Worm (Caenorhabditis elegans) whole organism, L1 larva: ENCODE data around the gene C16C8.22.
"Not testable (repeated sequence)": the region's sequence is repeated elsewhere in the genome, so short reads cannot be mapped to it uniquely, and the experiment has no call there.

Experiments used
- C16A3.4 ChIP-seq: fragments of 150-350 bp; optimal IDR thresholded peaks from 2 replicates; lab custom pipeline; 2014; ENCODE audit warnings: missing biosample characterization, missing genetic modification characterization
- ceh-82 ChIP-seq, 3 experiments: fragments of 150-350 bp in 1 of 3; sonication (generic microtip) in 2 of 3; optimal IDR thresholded peaks; 2 replicates each; lab custom pipeline; 2014 to 2017; ENCODE audit warnings: missing biosample characterization in 3 of 3, missing genetic modification characterization in 3 of 3
- ceh-88 ChIP-seq: fragments of 200-800 bp; sonication (Bioruptor generic); IDR thresholded peaks from 2 replicates; pipeline ENCODE4 v1.3.6; 2022; ENCODE audit warnings: missing genetic modification characterization, missing compliant biosample characterization
- ceh-90 ChIP-seq: sonication (generic microtip); optimal IDR thresholded peaks from 2 replicates; lab custom pipeline; 2016; ENCODE audit warnings: missing genetic modification characterization, missing compliant biosample characterization
- efl-3 ChIP-seq: fragments of 200-800 bp; sonication (Bioruptor generic); optimal IDR thresholded peaks from 2 replicates; lab custom pipeline; 2018; ENCODE audit warnings: mild to moderate bottlenecking, missing genetic modification characterization, missing compliant biosample characterization
- egl-13 ChIP-seq: sonication (generic microtip); optimal IDR thresholded peaks from 2 replicates; lab custom pipeline; 2016; ENCODE audit warnings: missing genotype, missing genetic modification reagents, missing genetic modification characterization, missing compliant biosample characterization
- elt-2 ChIP-seq: sonication (generic microtip); optimal IDR thresholded peaks from 2 replicates; lab custom pipeline; 2016; ENCODE audit warnings: missing genetic modification characterization, mild to moderate bottlenecking, inconsistent platforms, missing compliant biosample characterization, missing genetic modification reagents
- ets-5 ChIP-seq: fragments of 200-800 bp; sonication (Bioruptor generic); IDR thresholded peaks from 2 replicates; pipeline ENCODE4 v1.3.6; 2022; ENCODE audit warnings: missing genetic modification characterization, missing compliant biosample characterization
- fkh-10 ChIP-seq: sonication (generic microtip); optimal IDR thresholded peaks from 2 replicates; lab custom pipeline; 2017; ENCODE audit warnings: missing biosample characterization, missing genetic modification reagents, missing genetic modification characterization
- fkh-8 ChIP-seq: sonication (generic microtip); optimal IDR thresholded peaks from 2 replicates; lab custom pipeline; 2016; ENCODE audit warnings: mild to moderate bottlenecking, missing genetic modification characterization, missing compliant biosample characterization
- fos-1 ChIP-seq: fragments of 150-350 bp; optimal IDR thresholded peaks from 2 replicates; lab custom pipeline; 2014; ENCODE audit warnings: missing biosample characterization, missing genetic modification characterization
- grh-1 ChIP-seq: fragments of 200-800 bp; sonication (Bioruptor generic); IDR thresholded peaks from 2 replicates; pipeline ENCODE4 v1.3.6; 2022; ENCODE audit warnings: missing genetic modification reagents, missing genetic modification characterization, missing compliant biosample characterization
- hlh-17 ChIP-seq: fragments of 200-800 bp; sonication (Bioruptor generic); optimal IDR thresholded peaks from 2 replicates; lab custom pipeline; 2018; ENCODE audit warnings: missing genetic modification characterization, mild to moderate bottlenecking, missing compliant biosample characterization, moderate library complexity, borderline replicate concordance
- hlh-4 ChIP-seq: sonication (generic microtip); optimal IDR thresholded peaks from 2 replicates; lab custom pipeline; 2016; ENCODE audit warnings: mild to moderate bottlenecking, missing genetic modification characterization, missing compliant biosample characterization
- jun-1 ChIP-seq: fragments of 150-350 bp; optimal IDR thresholded peaks from 2 replicates; lab custom pipeline; 2014; ENCODE audit warnings: missing biosample characterization, missing genetic modification reagents, missing genetic modification characterization
- lin-35 ChIP-seq, 2 experiments: fragments of 150-350 bp; optimal IDR thresholded peaks; 2 replicates each; lab custom pipeline; 2014; ENCODE audit warnings: missing biosample characterization in 2 of 2, missing genetic modification characterization in 2 of 2, missing genetic modification reagents in 2 of 2
- lin-39 ChIP-seq: fragments of 150-350 bp; optimal IDR thresholded peaks from 2 replicates; lab custom pipeline; 2014; ENCODE audit warnings: missing biosample characterization, missing genetic modification reagents, missing genetic modification characterization
- lir-3 ChIP-seq: sonication (generic microtip); optimal IDR thresholded peaks from 2 replicates; lab custom pipeline; 2016; ENCODE audit warnings: mild to moderate bottlenecking, missing genetic modification characterization, moderate library complexity, missing compliant biosample characterization; ENCODE audit not compliant: poor library complexity
- lsy-2 ChIP-seq, 2 experiments: fragments of 150-350 bp; optimal IDR thresholded peaks; 2 replicates each; lab custom pipeline; 2014; ENCODE audit warnings: missing biosample characterization in 2 of 2, missing genetic modification characterization in 2 of 2
- mef-2 ChIP-seq: fragments of 150-350 bp; optimal IDR thresholded peaks from 2 replicates; lab custom pipeline; 2014; ENCODE audit warnings: missing biosample characterization, missing genetic modification characterization
- nhr-11 ChIP-seq: fragments of 150-350 bp; optimal IDR thresholded peaks from 2 replicates; lab custom pipeline; 2014; ENCODE audit warnings: missing biosample characterization, missing genetic modification characterization
- nhr-12 ChIP-seq: sonication (generic microtip); optimal IDR thresholded peaks from 2 replicates; lab custom pipeline; 2017; ENCODE audit warnings: missing biosample characterization, missing genetic modification characterization
- nhr-20 ChIP-seq: sonication (generic microtip); optimal IDR thresholded peaks from 2 replicates; lab custom pipeline; 2016; ENCODE audit warnings: mild to moderate bottlenecking, missing genetic modification characterization, missing compliant biosample characterization
- nhr-47 ChIP-seq: sonication (generic microtip); optimal IDR thresholded peaks from 2 replicates; lab custom pipeline; 2016; ENCODE audit warnings: mild to moderate bottlenecking, missing genetic modification characterization, moderate library complexity, missing compliant biosample characterization
- nhr-76 ChIP-seq: sonication (generic microtip); optimal IDR thresholded peaks from 2 replicates; lab custom pipeline; 2017; ENCODE audit warnings: missing biosample characterization, missing genetic modification characterization
- nhr-85 ChIP-seq: sonication (generic microtip); peaks from one replicate; lab custom pipeline; 2016; ENCODE audit warnings: missing genetic modification characterization, inconsistent platforms, missing compliant biosample characterization
- nhr-90 ChIP-seq: sonication (generic microtip); optimal IDR thresholded peaks from 2 replicates; lab custom pipeline; 2016; ENCODE audit warnings: mild to moderate bottlenecking, missing genetic modification characterization, missing compliant biosample characterization; ENCODE audit not compliant: poor library complexity
- pax-3 ChIP-seq: fragments of 200-800 bp; sonication (Bioruptor generic); optimal IDR thresholded peaks from 2 replicates; lab custom pipeline; 2018; ENCODE audit warnings: mild to moderate bottlenecking, missing genetic modification characterization, moderate library complexity, missing compliant biosample characterization
- rnt-1 ChIP-seq: sonication (generic microtip); optimal IDR thresholded peaks from 2 replicates; lab custom pipeline; 2016; ENCODE audit warnings: mild to moderate bottlenecking, missing genetic modification characterization, moderate library complexity, missing compliant biosample characterization
- sox-4 ChIP-seq: sonication (generic microtip); optimal IDR thresholded peaks from 2 replicates; lab custom pipeline; 2016; ENCODE audit warnings: missing genetic modification characterization, missing compliant biosample characterization
- sup-37 ChIP-seq: fragments of 200-800 bp; sonication (Bioruptor generic); optimal IDR thresholded peaks from 2 replicates; lab custom pipeline; 2018; ENCODE audit warnings: mild to moderate bottlenecking, missing genetic modification characterization, missing compliant biosample characterization
- swsn-7 ChIP-seq: sonication (generic microtip); optimal IDR thresholded peaks from 2 replicates; lab custom pipeline; 2016; ENCODE audit warnings: missing genetic modification characterization, missing compliant biosample characterization
- tbx-2 ChIP-seq: sonication (generic microtip); optimal IDR thresholded peaks from 2 replicates; lab custom pipeline; 2016; ENCODE audit warnings: missing genetic modification characterization, missing compliant biosample characterization
- unc-86 ChIP-seq: sonication (generic microtip); optimal IDR thresholded peaks from 2 replicates; lab custom pipeline; 2016; ENCODE audit warnings: missing genetic modification characterization, missing compliant biosample characterization
- unc-98 ChIP-seq: fragments of 200-800 bp; sonication (Bioruptor generic); IDR thresholded peaks from 2 replicates; pipeline ENCODE4 v1.3.6; 2022; ENCODE audit warnings: missing genetic modification characterization, missing compliant biosample characterization
- xbp-1 ChIP-seq: sonication (generic microtip); optimal IDR thresholded peaks from 2 replicates; lab custom pipeline; 2016; ENCODE audit warnings: missing genetic modification characterization, missing compliant biosample characterization
- ztf-11 ChIP-seq, 2 experiments: sonication (generic microtip); optimal IDR thresholded peaks; 2 replicates each; lab custom pipeline; 2016 to 2017; ENCODE audit warnings: missing genetic modification characterization in 2 of 2, missing biosample characterization in 1 of 2, missing compliant biosample characterization in 1 of 2

The C16C8.22 gene

DNA sequence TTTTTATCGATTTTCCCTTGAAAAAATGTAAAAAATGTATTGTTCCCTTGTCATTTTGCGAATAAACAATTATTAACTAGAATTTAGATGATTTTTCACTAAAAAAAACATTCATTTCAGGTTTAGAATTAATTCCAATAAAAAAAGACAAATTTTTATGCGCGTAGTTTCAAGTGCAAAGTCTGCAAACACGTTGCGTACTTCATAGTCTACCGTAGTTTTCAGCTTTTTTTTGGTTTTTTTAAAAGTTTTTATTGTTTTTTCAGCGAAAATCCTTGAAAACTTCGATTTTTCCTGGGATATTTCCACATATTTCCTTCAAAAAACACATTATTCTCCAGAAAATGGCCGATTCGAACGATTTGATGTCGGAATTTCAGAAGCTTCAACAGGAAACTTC is 10.5 kb upstream of the C16C8.22 start, which contains the start of gene C16C8.11:
TSS of gene C16C8.11 (plus strand) at position 188 of the 400 bp plus-strand sequence.
- TF ChIP-seq hlh-4 (tag; lab: Kevin White, UChicago): no peak
- TF ChIP-seq swsn-7 (tag; lab: Kevin White, UChicago): no peak
- no peak for TF ChIP-seq efl-3 (GFP tag; lab: Kevin White, UChicago)
- no peak for TF ChIP-seq unc-86
- TF ChIP-seq ztf-11 (tag; optimal IDR thresholded peaks at IDR 0.05; lab: Kevin White, UChicago): no peak
- no peak for TF ChIP-seq nhr-90 (tag; lab: Kevin White, UChicago)
- TF ChIP-seq lin-35 (GFP tag; optimal IDR thresholded peaks at IDR 0.05; lab: Kevin White, UChicago): no peak
- no peak for TF ChIP-seq unc-98 (GFP tag; lab: Robert Waterston, UW)
- no peak for TF ChIP-seq ceh-82 (tag; optimal IDR thresholded peaks at IDR 0.05; lab: Kevin White, UChicago)
- no peak for TF ChIP-seq nhr-47
- no peak for TF ChIP-seq sox-4 (tag; lab: Kevin White, UChicago)

ce11 chrII:3452421-3452820 is 9.4 kb upstream of the C16C8.22 start, which contains the start of gene C16C8.12:
C16C8.12 (plus strand) TSS chrII:3452721.
- TF ChIP-seq lsy-2 (tag; optimal IDR thresholded peaks at IDR 0.05; lab: Kevin White, UChicago): no peak
- TF ChIP-seq unc-98 (GFP tag; lab: Robert Waterston, UW): no peak
- TF ChIP-seq ceh-88 (GFP tag; lab: Robert Waterston, UW): no peak
- no peak for TF ChIP-seq ceh-90 (tag; lab: Kevin White, UChicago)
- TF ChIP-seq mef-2 (tag; lab: Kevin White, UChicago): no peak
- no peak for TF ChIP-seq nhr-85 (tag; lab: Kevin White, UChicago)
- TF ChIP-seq lir-3 (tag; lab: Kevin White, UChicago): no peak
- TF ChIP-seq xbp-1: no peak
- TF ChIP-seq rnt-1 (tag; lab: Kevin White, UChicago): no peak
- TF ChIP-seq nhr-76: no peak
- no peak for TF ChIP-seq elt-2 (tag; lab: Kevin White, UChicago)
- TF ChIP-seq efl-3 (GFP tag; lab: Kevin White, UChicago): no peak
- no peak for TF ChIP-seq pax-3 (tag; lab: Kevin White, UChicago)
- no peak for TF ChIP-seq ztf-11 (tag; optimal IDR thresholded peaks at IDR 0.05; lab: Kevin White, UChicago)
- no peak for TF ChIP-seq sup-37 (GFP tag; lab: Kevin White, UChicago)
- no peak for TF ChIP-seq hlh-4 (tag; lab: Kevin White, UChicago)
- TF ChIP-seq C16A3.4 (tag; lab: Kevin White, UChicago): no peak
- TF ChIP-seq fkh-8: no peak

DNA sequence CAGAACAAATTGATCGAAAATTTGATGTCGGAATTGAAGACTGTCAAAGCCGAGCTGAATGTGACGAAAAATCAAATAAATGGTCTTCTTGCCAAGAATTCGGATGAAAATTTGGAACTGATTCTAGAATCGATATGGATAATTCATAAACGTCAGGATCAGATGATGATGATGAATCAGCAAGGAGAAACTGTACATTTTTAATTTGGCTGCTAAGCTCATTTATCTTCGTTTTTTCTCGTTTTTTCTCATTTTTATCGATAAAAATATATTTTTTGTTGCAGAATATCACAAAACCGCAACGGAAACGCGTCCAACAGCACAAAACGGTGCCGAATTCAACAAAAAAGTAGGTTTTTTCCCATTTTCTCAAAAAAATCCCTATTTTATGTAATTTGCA is 6.5 kb upstream of the C16C8.22 start, which contains the start of gene C16C8.14:
TSS of gene C16C8.14 (plus strand) at position 301 of the 400 bp plus-strand sequence.
- TF ChIP-seq pax-3 (tag; lab: Kevin White, UChicago); lin-39; nhr-12 (tag; lab: Kevin White, UChicago): not testable (repeated sequence)

- TF ChIP-seq jun-1: no peak
- TF ChIP-seq nhr-20: no peak
- no peak for TF ChIP-seq ceh-82 (tag; optimal IDR thresholded peaks at IDR 0.05; lab: Kevin White, UChicago)
- TF ChIP-seq hlh-17: no peak
- no peak for TF ChIP-seq fkh-10 (GFP tag; lab: Kevin White, UChicago)
- TF ChIP-seq ets-5 (GFP tag; lab: Robert Waterston, UW): no peak
- TF ChIP-seq grh-1 (GFP tag; lab: Robert Waterston, UW): no peak
- no peak for TF ChIP-seq mef-2 (tag; lab: Kevin White, UChicago)
Measured at ce11 chrII:3448776-3449280, 5.8 kb upstream of the C16C8.22 start, which contains the start of gene C16C8.25. C16C8.25 (plus strand) TSS chrII:3449230.

DNA sequence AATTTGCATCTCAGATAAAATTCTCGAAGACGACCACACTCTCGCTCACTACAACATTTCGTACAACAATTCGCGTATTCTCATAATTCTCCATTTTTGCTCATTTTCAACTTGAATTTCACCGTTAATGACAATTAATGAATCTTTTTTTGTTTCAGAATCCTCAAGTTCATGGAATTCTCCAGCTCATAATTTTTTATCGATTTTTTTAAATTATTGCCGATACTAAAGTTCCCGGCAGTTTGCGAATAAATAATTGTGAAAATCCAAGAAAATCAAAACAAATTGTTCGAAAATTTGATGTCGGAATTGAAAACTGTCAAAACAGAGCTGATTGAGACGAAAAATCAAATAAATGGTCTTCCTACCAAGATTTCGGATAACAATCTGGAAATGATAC is 4.9 kb upstream of the C16C8.22 start, which contains the start of gene C16C8.21:
TSS of gene C16C8.21 (plus strand) at position 301 of the 400 bp plus-strand sequence.
- TF ChIP-seq nhr-47 (no peak), fos-1 (tag; lab: Kevin White, UChicago) (no peak), tbx-2 (no peak), mef-2 (tag; lab: Kevin White, UChicago) (no peak), nhr-11 (tag; lab: Kevin White, UChicago) (no peak), egl-13 (tag; lab: Kevin White, UChicago) (no peak)
